Worm (Caenorhabditis elegans): ENCODE results near the gene srw-69.

DNA sequence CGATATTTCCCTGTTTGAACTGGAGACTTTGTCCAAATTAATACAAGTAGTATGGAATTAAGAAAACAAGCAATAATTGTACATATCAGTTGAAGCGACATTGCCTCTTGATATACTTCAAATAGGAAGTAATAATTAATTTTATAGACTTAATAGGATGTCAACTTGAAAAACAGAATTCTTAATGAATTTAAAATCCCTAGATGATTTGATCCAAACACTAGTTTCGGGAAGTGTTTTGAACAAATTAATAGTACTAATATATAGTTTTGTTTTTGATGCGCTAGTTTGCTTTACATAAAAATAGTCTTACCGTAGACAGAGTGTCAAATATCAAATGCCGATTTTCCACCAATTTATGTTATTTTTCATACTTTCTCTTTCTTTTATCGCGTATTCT lies 49.6 kb upstream of the srw-69 start, which contains the start of gene str-190:
- TF ChIP-seq ztf-29 (GFP tag; IDR thresholded peaks at IDR 0.05) (no peak), T22C8.4 (GFP tag; IDR thresholded peaks at IDR 0.05) (no peak), ref-1 (GFP tag; conservative IDR thresholded peaks at IDR 0.05) (no peak), tab-1 (GFP tag; IDR thresholded peaks at IDR 0.05) (no peak), flt-1 (GFP tag; IDR thresholded peaks at IDR 0.05) (no peak)
